Fruit fly (Drosophila melanogaster) whole organism, embryonic: ENCODE data around the gene Kap3.

ENCODE experiments used
- Abd-B ChIP-seq: fragments of 200-800 bp; sonication (Bioruptor generic); optimal IDR thresholded peaks from 2 replicates; lab custom pipeline; 2018; ENCODE audit warnings: missing biosample characterization, mild to moderate bottlenecking, missing genetic modification characterization, moderate library complexity
- Ada2b ChIP-seq: fragments of 200-800 bp; sonication (Bioruptor generic); IDR thresholded peaks from 2 replicates; pipeline ENCODE4 v1.3.6; 2022; ENCODE audit warnings: missing biosample characterization, missing genetic modification characterization
- BEAF-32 ChIP-seq: fragments of 200-800 bp; sonication (Bioruptor generic); optimal IDR thresholded peaks from 3 replicates; lab custom pipeline; 2017; ENCODE audit warnings: missing biosample characterization, missing genetic modification characterization, mild to moderate bottlenecking, moderate library complexity, missing genetic modification reagents
- CG10267 ChIP-seq: fragments of 200-800 bp; sonication (Bioruptor generic); optimal IDR thresholded peaks from 2 replicates; lab custom pipeline; 2018; ENCODE audit warnings: missing biosample characterization, mild to moderate bottlenecking, missing genetic modification characterization, moderate library complexity
- CG11504 ChIP-seq: fragments of 200-800 bp; sonication (Bioruptor generic); optimal IDR thresholded peaks from 3 replicates; lab custom pipeline; 2019; ENCODE audit warnings: missing biosample characterization, mild to moderate bottlenecking, missing genetic modification characterization, moderate library complexity
- CG13424 ChIP-seq: fragments of 200-800 bp; sonication (Bioruptor generic); optimal IDR thresholded peaks from 2 replicates; lab custom pipeline; 2019; ENCODE audit warnings: missing biosample characterization, mild to moderate bottlenecking, missing genetic modification characterization, moderate library complexity
- CG17829 ChIP-seq: fragments of 200-800 bp; optimal IDR thresholded peaks from 2 replicates; lab custom pipeline; 2019; ENCODE audit warnings: missing biosample characterization, mild to moderate bottlenecking, missing genetic modification characterization, moderate library complexity
- CG2678 ChIP-seq: fragments of 200-800 bp; sonication (Bioruptor generic); optimal IDR thresholded peaks from 3 replicates; lab custom pipeline; 2019; ENCODE audit warnings: missing biosample characterization, mild to moderate bottlenecking, missing genetic modification characterization, moderate library complexity
- CG30403 ChIP-seq: fragments of 200-800 bp; sonication (Bioruptor generic); optimal IDR thresholded peaks from 3 replicates; lab custom pipeline; 2016; ENCODE audit warnings: missing biosample characterization, missing genetic modification characterization
- CG31441 ChIP-seq: fragments of 200-800 bp; sonication (Bioruptor generic); IDR thresholded peaks from 2 replicates; pipeline ENCODE4 v1.3.6; 2022; ENCODE audit warnings: missing biosample characterization, missing genetic modification characterization
- CG33213 ChIP-seq: fragments of 200-800 bp; sonication (Bioruptor generic); optimal IDR thresholded peaks from 3 replicates; lab custom pipeline; 2016; ENCODE audit warnings: missing biosample characterization, missing genetic modification characterization
- CG4617 ChIP-seq: fragments of 200-800 bp; sonication (Bioruptor generic); optimal IDR thresholded peaks from 3 replicates; lab custom pipeline; 2016; ENCODE audit warnings: missing biosample characterization, missing genetic modification characterization, borderline replicate concordance
- CG6689 ChIP-seq: fragments of 200-800 bp; sonication (Bioruptor generic); IDR thresholded peaks from 2 replicates; pipeline ENCODE4 v1.3.6; 2022; ENCODE audit warnings: missing biosample characterization, missing genetic modification characterization
- CG7839 ChIP-seq: fragments of 200-800 bp; sonication (Bioruptor generic); optimal IDR thresholded peaks from 3 replicates; lab custom pipeline; 2018; ENCODE audit warnings: missing biosample characterization, mild to moderate bottlenecking, missing genetic modification characterization, moderate library complexity
- CG8388 ChIP-seq: fragments of 200-800 bp; sonication (Bioruptor generic); optimal IDR thresholded peaks from 2 replicates; lab custom pipeline; 2019; ENCODE audit warnings: missing biosample characterization, mild to moderate bottlenecking, missing genetic modification characterization, moderate library complexity
- CoRest ChIP-seq: fragments of 200-800 bp; sonication (Bioruptor generic); optimal IDR thresholded peaks from 3 replicates; lab custom pipeline; 2018; ENCODE audit warnings: missing biosample characterization, mild to moderate bottlenecking, missing genetic modification characterization, moderate library complexity
- Dek ChIP-seq: fragments of 200-800 bp; sonication (Bioruptor generic); optimal IDR thresholded peaks from 3 replicates; lab custom pipeline; 2019; ENCODE audit warnings: missing biosample characterization, mild to moderate bottlenecking, missing genetic modification characterization, moderate library complexity
- E2f2 ChIP-seq: fragments of 200-800 bp; sonication (Bioruptor generic); IDR thresholded peaks from 2 replicates; pipeline ENCODE4 v1.3.6; 2022; ENCODE audit warnings: missing biosample characterization, missing genetic modification characterization
- Hey ChIP-seq: fragments of 200-800 bp; sonication (Bioruptor generic); optimal IDR thresholded peaks from 3 replicates; lab custom pipeline; 2018; ENCODE audit warnings: missing biosample characterization, mild to moderate bottlenecking, missing genetic modification characterization
- Hsf ChIP-seq: fragments of 200-800 bp; sonication (Bioruptor generic); optimal IDR thresholded peaks from 3 replicates; lab custom pipeline; 2016; ENCODE audit warnings: missing biosample characterization, missing genetic modification characterization
- MBD-R2 ChIP-seq: fragments of 200-800 bp; sonication (Bioruptor generic); IDR thresholded peaks from 2 replicates; pipeline ENCODE4 v1.3.6; 2022; ENCODE audit warnings: missing biosample characterization, missing genetic modification characterization
- MESR4 ChIP-seq: fragments of 200-800 bp; sonication (Bioruptor generic); optimal IDR thresholded peaks from 2 replicates; lab custom pipeline; 2018; ENCODE audit warnings: missing biosample characterization, mild to moderate bottlenecking, missing genetic modification characterization, moderate library complexity
- Meics ChIP-seq: fragments of 200-800 bp; sonication (Bioruptor generic); optimal IDR thresholded peaks from 2 replicates; lab custom pipeline; 2017; ENCODE audit warnings: missing biosample characterization, mild to moderate bottlenecking, missing genetic modification characterization
- NC2β ChIP-seq: fragments of 200-800 bp; sonication (Bioruptor generic); optimal IDR thresholded peaks from 2 replicates; lab custom pipeline; 2016; ENCODE audit warnings: missing biosample characterization, missing genetic modification characterization
- NFAT ChIP-seq: fragments of 200-800 bp; sonication (Bioruptor generic); IDR thresholded peaks from 2 replicates; pipeline ENCODE4 v1.3.6; 2022; ENCODE audit warnings: missing biosample characterization, missing genetic modification characterization
- NK7.1 ChIP-seq: fragments of 200-800 bp; sonication (Bioruptor generic); optimal IDR thresholded peaks from 3 replicates; lab custom pipeline; 2016; ENCODE audit warnings: missing biosample characterization, missing genetic modification characterization
- Neu2 ChIP-seq: fragments of 200-800 bp; sonication (Bioruptor generic); optimal IDR thresholded peaks from 3 replicates; lab custom pipeline; 2016; ENCODE audit warnings: missing biosample characterization, missing genetic modification characterization, borderline replicate concordance
- Nf-YC ChIP-seq: fragments of 200-800 bp; optimal IDR thresholded peaks from 3 replicates; lab custom pipeline; 2019; ENCODE audit warnings: missing biosample characterization, mild to moderate bottlenecking, missing genetic modification characterization, moderate library complexity
- PHDP ChIP-seq: fragments of 200-800 bp; sonication (Bioruptor generic); optimal IDR thresholded peaks from 3 replicates; lab custom pipeline; 2018; ENCODE audit warnings: missing biosample characterization, mild to moderate bottlenecking, missing genetic modification characterization, moderate library complexity
- Ptx1 ChIP-seq: fragments of 200-800 bp; sonication (Bioruptor generic); IDR thresholded peaks from 2 replicates; pipeline ENCODE4 v1.3.6; 2022; ENCODE audit warnings: missing biosample characterization, missing genetic modification characterization
- Xbp1 ChIP-seq: fragments of 200-800 bp; sonication (Bioruptor generic); optimal IDR thresholded peaks from 3 replicates; lab custom pipeline; 2016; ENCODE audit warnings: missing biosample characterization, mild to moderate bottlenecking, missing genetic modification characterization
- amos ChIP-seq: fragments of 200-800 bp; sonication (Bioruptor generic); IDR thresholded peaks from 2 replicates; pipeline ENCODE4 v1.3.6; 2022; ENCODE audit warnings: missing biosample characterization, missing genetic modification characterization; ENCODE audit not compliant: partially characterized antibody
- az2 ChIP-seq: fragments of 200-800 bp; sonication (Bioruptor generic); optimal IDR thresholded peaks from 3 replicates; lab custom pipeline; 2016; ENCODE audit warnings: missing biosample characterization, missing genetic modification characterization
- crc ChIP-seq: fragments of 200-800 bp; sonication (Bioruptor generic); optimal IDR thresholded peaks from 2 replicates; lab custom pipeline; 2016; ENCODE audit warnings: missing biosample characterization, missing genetic modification characterization
- crp ChIP-seq, 2 experiments: fragments of 200-800 bp; sonication (Bioruptor generic); optimal IDR thresholded peaks; 2 replicates in 1 of 2; 3 replicates in 1 of 2; lab custom pipeline; 2017; ENCODE audit warnings: missing biosample characterization in 2 of 2, missing genetic modification characterization in 2 of 2, mild to moderate bottlenecking in 1 of 2, moderate library complexity in 1 of 2
- disco-r ChIP-seq: fragments of 200-800 bp; sonication (Bioruptor generic); optimal IDR thresholded peaks from 2 replicates; lab custom pipeline; 2016; ENCODE audit warnings: missing biosample characterization, missing genetic modification characterization
- dmrt99B ChIP-seq: fragments of 200-800 bp; sonication (Bioruptor generic); optimal IDR thresholded peaks from 2 replicates; lab custom pipeline; 2018; ENCODE audit warnings: missing biosample characterization, mild to moderate bottlenecking, missing genetic modification characterization, moderate library complexity
- dpn ChIP-seq, 2 experiments: fragments of 200-800 bp; sonication (Bioruptor generic); optimal IDR thresholded peaks; 3 replicates each; lab custom pipeline; 2016; ENCODE audit warnings: missing biosample characterization in 2 of 2, missing genetic modification characterization in 2 of 2
- gem ChIP-seq: fragments of 200-800 bp; sonication (Bioruptor generic); optimal IDR thresholded peaks from 2 replicates; lab custom pipeline; 2019; ENCODE audit warnings: missing biosample characterization, mild to moderate bottlenecking, missing genetic modification characterization, moderate library complexity
- gfzf ChIP-seq: fragments of 200-800 bp; sonication (Bioruptor generic); optimal IDR thresholded peaks from 2 replicates; lab custom pipeline; 2016; ENCODE audit warnings: missing biosample characterization, mild to moderate bottlenecking, missing genetic modification characterization, moderate library complexity
- nau ChIP-seq: fragments of 200-800 bp; sonication (Bioruptor generic); optimal IDR thresholded peaks from 3 replicates; lab custom pipeline; 2017; ENCODE audit warnings: missing biosample characterization, mild to moderate bottlenecking, missing genetic modification characterization, missing genetic modification reagents
- nmo ChIP-seq: fragments of 200-800 bp; sonication (Bioruptor generic); optimal IDR thresholded peaks from 2 replicates; lab custom pipeline; 2018; ENCODE audit warnings: missing biosample characterization, mild to moderate bottlenecking, missing genetic modification characterization, moderate library complexity
- pita ChIP-seq: fragments of 200-800 bp; sonication (Bioruptor generic); optimal IDR thresholded peaks from 2 replicates; lab custom pipeline; 2017; ENCODE audit warnings: missing biosample characterization, mild to moderate bottlenecking, missing genetic modification characterization
- sens ChIP-seq: fragments of 200-800 bp; sonication (Bioruptor generic); peaks from one replicate; lab custom pipeline; 2016; ENCODE audit warnings: missing biosample characterization, missing genetic modification characterization
- sr ChIP-seq: fragments of 200-800 bp; sonication (Bioruptor generic); IDR thresholded peaks from 3 replicates; pipeline ENCODE4 v1.3.6; 2022; ENCODE audit warnings: missing biosample characterization, missing genetic modification characterization
- stwl ChIP-seq: fragments of 200-800 bp; sonication (Bioruptor generic); optimal IDR thresholded peaks from 3 replicates; lab custom pipeline; 2018; ENCODE audit warnings: missing biosample characterization, mild to moderate bottlenecking, missing genetic modification characterization, moderate library complexity
- sug ChIP-seq: fragments of 200-800 bp; optimal IDR thresholded peaks from 2 replicates; lab custom pipeline; 2019; ENCODE audit warnings: missing biosample characterization, mild to moderate bottlenecking, missing genetic modification characterization, moderate library complexity
- trem ChIP-seq: fragments of 200-800 bp; optimal IDR thresholded peaks from 3 replicates; lab custom pipeline; 2019; ENCODE audit warnings: missing biosample characterization, mild to moderate bottlenecking, missing genetic modification characterization, moderate library complexity
- tup ChIP-seq: fragments of 200-800 bp; sonication (Bioruptor generic); optimal IDR thresholded peaks from 2 replicates; lab custom pipeline; 2016; ENCODE audit warnings: missing biosample characterization, mild to moderate bottlenecking, missing genetic modification characterization, moderate library complexity
- vvl ChIP-seq: fragments of 200-800 bp; sonication (Bioruptor generic); IDR thresholded peaks from 2 replicates; pipeline ENCODE4 v1.3.6; 2022; ENCODE audit warnings: missing biosample characterization, missing genetic modification characterization

Kap3 gene

dm6 chrX:11348829-11349228 is 8.9 kb upstream of the Kap3 start, which contains the start of gene CG1738 (continued):
- no peak for TF ChIP-seq nau (GFP tag; lab: Kevin White, UChicago)
- TF ChIP-seq az2: peak; percentile 0
- peak; percentile 100 for TF ChIP-seq CG6689 (GFP tag; lab: Robert Waterston, UW)
- peak; percentile 15 for TF ChIP-seq nmo (GFP tag; lab: Kevin White, UChicago)
- 0 out of 2 replicates have a peak, but pooled peaks have one; percentile 10 for TF ChIP-seq Ada2b (GFP tag; lab: Robert Waterston, UW)
- TF ChIP-seq stwl: peak; percentile 13
- peak; percentile 15 for TF ChIP-seq Meics (GFP tag; lab: Kevin White, UChicago)
- TF ChIP-seq amos (GFP tag; lab: Robert Waterston, UW): peak; percentile 19; the same call in 1 of the 2 replicates
- peak; percentile 29 for TF ChIP-seq CG7839 (tag; lab: Kevin White, UChicago)
- TF ChIP-seq NC2β: no peak
- peak; percentile 22 for TF ChIP-seq CoRest (tag; lab: Kevin White, UChicago)
- TF ChIP-seq dmrt99B (tag; lab: Kevin White, UChicago): peak; percentile 3
- no peak for TF ChIP-seq CG33213 (GFP tag; lab: Kevin White, UChicago)
- TF ChIP-seq MBD-R2 (GFP tag; lab: Robert Waterston, UW): peak; percentile 60
- TF ChIP-seq CG17829: peak; percentile 14
- TF ChIP-seq Ptx1 (GFP tag; lab: Robert Waterston, UW): peak; percentile 40
- peak; percentile 19 for TF ChIP-seq Dek (tag; lab: Kevin White, UChicago)
- peak; percentile 25; the same call in 1 of the 2 replicates for TF ChIP-seq E2f2 (GFP tag; lab: Robert Waterston, UW)
- no peak for TF ChIP-seq crp (GFP tag; optimal IDR thresholded peaks at IDR 0.05; lab: Kevin White, UChicago)
- TF ChIP-seq vvl (GFP tag; lab: Robert Waterston, UW): 0 out of 2 replicates have a peak, but pooled peaks have one; percentile 8
- peak; percentile 31; the same call in 1 of the 2 replicates for TF ChIP-seq NFAT (GFP tag; lab: Robert Waterston, UW)
- no peak for TF ChIP-seq pita
- peak; percentile 75 for TF ChIP-seq sens (GFP tag; lab: Kevin White, UChicago)
- TF ChIP-seq BEAF-32 (GFP tag; lab: Kevin White, UChicago): peak; percentile 8
- peak; percentile 37 for TF ChIP-seq CG10267 (tag; lab: Kevin White, UChicago)
- TF ChIP-seq CG30403 (GFP tag; lab: Kevin White, UChicago): peak; percentile 10
- no peak for TF ChIP-seq Neu2 (GFP tag; lab: Kevin White, UChicago)
- peak; percentile 23 for TF ChIP-seq PHDP (tag; lab: Kevin White, UChicago)
- TF ChIP-seq gem (tag; lab: Kevin White, UChicago): peak; percentile 33
- peak; percentile 14 for TF ChIP-seq CG4617
- no peak for TF ChIP-seq NK7.1 (GFP tag; lab: Kevin White, UChicago)
- peak; percentile 3 for TF ChIP-seq Abd-B (GFP tag; lab: Kevin White, UChicago)
- 0 out of 2 replicates have a peak, but pooled peaks have one; percentile 22 for TF ChIP-seq CG31441
- TF ChIP-seq CG2678: peak; percentile 31
- TF ChIP-seq CG8388 (GFP tag; lab: Kevin White, UChicago): peak; percentile 7
- peak; percentile 21 for TF ChIP-seq Nf-YC (tag; lab: Kevin White, UChicago)
- peak; percentile 40 for TF ChIP-seq trem (tag; lab: Kevin White, UChicago)
- TF ChIP-seq disco-r: no peak
- peak; percentile 10 for TF ChIP-seq CG13424 (tag; lab: Kevin White, UChicago)
- no peak for TF ChIP-seq crc
- peak; percentile 1 to 5 for TF ChIP-seq dpn (GFP tag; optimal IDR thresholded peaks at IDR 0.05; lab: Kevin White, UChicago)
- TF ChIP-seq Xbp1: peak; percentile 41
- peak; percentile 26 for TF ChIP-seq CG11504
- peak; percentile 31 for TF ChIP-seq MESR4 (GFP tag; lab: Kevin White, UChicago)
- peak; percentile 23 for TF ChIP-seq sug (tag; lab: Kevin White, UChicago)
- peak; percentile 16 for TF ChIP-seq Hsf (GFP tag; lab: Kevin White, UChicago)
- TF ChIP-seq gfzf (GFP tag; lab: Kevin White, UChicago): peak; percentile 71
- no peak for TF ChIP-seq tup (GFP tag; lab: Kevin White, UChicago)
- TF ChIP-seq Hey (tag; lab: Kevin White, UChicago): no peak
- TF ChIP-seq sr: no peak
